Fruit fly (Drosophila melanogaster) whole organism, wandering third instar larva: ENCODE results near the gene mei-P26.

ENCODE experiments used
- Abd-B ChIP-seq: fragments of >200 bp; optimal IDR thresholded peaks from 2 replicates; lab custom pipeline; 2017; ENCODE audit warnings: missing biosample characterization, missing genetic modification characterization
- CG32264 ChIP-seq: fragments of 200-800 bp; sonication (Bioruptor generic); optimal IDR thresholded peaks from 2 replicates; lab custom pipeline; 2016; ENCODE audit warnings: missing biosample characterization, missing genetic modification characterization
- CG9705 ChIP-seq: fragments of 200-800 bp; sonication (Bioruptor generic); optimal IDR thresholded peaks from 2 replicates; lab custom pipeline; 2018; ENCODE audit warnings: missing biosample characterization, mild to moderate bottlenecking, missing genetic modification characterization
- CrebA ChIP-seq: fragments of 200-800 bp; sonication (Bioruptor generic); optimal IDR thresholded peaks from 2 replicates; lab custom pipeline; 2016; ENCODE audit warnings: missing biosample characterization, mild to moderate bottlenecking, missing genetic modification characterization, borderline replicate concordance
- Dfd ChIP-seq: fragments of >200 bp; optimal IDR thresholded peaks from 2 replicates; lab custom pipeline; 2017; ENCODE audit warnings: missing biosample characterization, missing genetic modification characterization
- Dif ChIP-seq: fragments of 200-275, 200-300 bp; sonication (Bioruptor generic); optimal IDR thresholded peaks from 2 replicates; lab custom pipeline; 2018; ENCODE audit warnings: missing biosample characterization, missing genetic modification characterization; ENCODE audit not compliant: partially characterized antibody
- HLH106 ChIP-seq: fragments of 200-800 bp; optimal IDR thresholded peaks from 3 replicates; lab custom pipeline; 2019; ENCODE audit warnings: missing biosample characterization, mild to moderate bottlenecking, missing genetic modification characterization, moderate library complexity
- Hnf4 ChIP-seq: fragments of 200-800 bp; sonication (Bioruptor generic); optimal IDR thresholded peaks from 2 replicates; lab custom pipeline; 2016; ENCODE audit warnings: missing biosample characterization, mild to moderate bottlenecking, missing genetic modification characterization
- Hr78 ChIP-seq: fragments of >200 bp; optimal IDR thresholded peaks from 2 replicates; lab custom pipeline; 2017; ENCODE audit warnings: missing biosample characterization, missing genetic modification characterization
- Hr83 ChIP-seq: fragments of 200-300 bp; sonication (Bioruptor generic); optimal IDR thresholded peaks from 2 replicates; lab custom pipeline; 2016; ENCODE audit warnings: missing biosample characterization, mild to moderate bottlenecking, missing genetic modification characterization, moderate library complexity; ENCODE audit not compliant: poor library complexity, severe bottlenecking
- Mio ChIP-seq: sonication (Bioruptor generic); optimal IDR thresholded peaks from 2 replicates; lab custom pipeline; 2016; ENCODE audit warnings: missing biosample characterization, missing genetic modification characterization
- N ChIP-seq: fragments of >200 bp; optimal IDR thresholded peaks from 2 replicates; lab custom pipeline; 2018; ENCODE audit warnings: missing biosample characterization, missing external identifiers, missing genetic modification characterization
- OdsH ChIP-seq: fragments of 200-800 bp; sonication (Bioruptor generic); optimal IDR thresholded peaks from 2 replicates; lab custom pipeline; 2016; ENCODE audit warnings: missing biosample characterization, mild to moderate bottlenecking, missing genetic modification characterization
- Rel ChIP-seq, 2 experiments: fragments of 200-800 bp; sonication (Bioruptor generic) in 1 of 2; optimal IDR thresholded peaks; 2 replicates in 1 of 2; 3 replicates in 1 of 2; lab custom pipeline; 2016 to 2019; ENCODE audit warnings: mild to moderate bottlenecking in 2 of 2, missing biosample characterization in 2 of 2, missing genetic modification characterization in 2 of 2, moderate library complexity in 1 of 2
- Sp1 ChIP-seq: fragments of 200-800 bp; sonication (Bioruptor generic); optimal IDR thresholded peaks from 3 replicates; lab custom pipeline; 2019; ENCODE audit warnings: missing biosample characterization, mild to moderate bottlenecking, missing genetic modification characterization, moderate library complexity
- Vsx2 ChIP-seq: fragments of 200-300, 225-300 bp; sonication (Bioruptor generic); optimal IDR thresholded peaks from 2 replicates; lab custom pipeline; 2018; ENCODE audit warnings: missing biosample characterization, missing genetic modification characterization; ENCODE audit not compliant: partially characterized antibody
- br ChIP-seq: fragments of 200-800 bp; sonication (Bioruptor generic); optimal IDR thresholded peaks from 2 replicates; lab custom pipeline; 2016; ENCODE audit warnings: missing biosample characterization, missing genetic modification characterization
- brk ChIP-seq: fragments of 200-800 bp; sonication (Bioruptor generic); optimal IDR thresholded peaks from 2 replicates; lab custom pipeline; 2016; ENCODE audit warnings: missing biosample characterization, mild to moderate bottlenecking, missing genetic modification characterization
- dl ChIP-seq, 2 experiments: fragments of 175-275, 200-275 bp in 1 of 2; fragments of 200-275 bp in 1 of 2; sonication (Bioruptor generic); optimal IDR thresholded peaks; lab custom pipeline; 2018; ENCODE audit warnings: mild to moderate bottlenecking in 2 of 2, missing biosample characterization in 2 of 2, missing genetic modification characterization in 2 of 2, moderate library complexity in 2 of 2; ENCODE audit not compliant: partially characterized antibody in 2 of 2, insufficient read depth in 1 of 2
- dsf ChIP-seq: sonication (Bioruptor generic); optimal IDR thresholded peaks from 2 replicates; lab custom pipeline; 2016; ENCODE audit warnings: missing biosample characterization, missing genetic modification characterization, borderline replicate concordance
- ey ChIP-seq: fragments of 200-800 bp; sonication (Bioruptor generic); optimal IDR thresholded peaks from 2 replicates; lab custom pipeline; 2016; ENCODE audit warnings: missing biosample characterization, missing genetic modification characterization
- foxo ChIP-seq, 2 experiments: fragments of 200-800 bp; sonication (Bioruptor generic); optimal IDR thresholded peaks; 2 replicates in 1 of 2; 3 replicates in 1 of 2; lab custom pipeline; 2016 to 2017; ENCODE audit warnings: missing biosample characterization in 2 of 2, missing genetic modification characterization in 2 of 2
- h ChIP-seq: fragments of 200-800 bp; sonication (Bioruptor generic); optimal IDR thresholded peaks from 3 replicates; lab custom pipeline; 2016; ENCODE audit warnings: missing biosample characterization, mild to moderate bottlenecking, missing genetic modification characterization
- jim ChIP-seq: fragments of 175-275, 200-325 bp; sonication (Bioruptor generic); optimal IDR thresholded peaks from 2 replicates; lab custom pipeline; 2016; ENCODE audit warnings: missing biosample characterization, mild to moderate bottlenecking, missing genetic modification characterization
- lola ChIP-seq: fragments of >200 bp; optimal IDR thresholded peaks from 2 replicates; lab custom pipeline; 2017; ENCODE audit warnings: missing biosample characterization, missing genetic modification characterization
- psq ChIP-seq: fragments of 200-800 bp; sonication (Bioruptor generic); optimal IDR thresholded peaks from 3 replicates; lab custom pipeline; 2017; ENCODE audit warnings: missing biosample characterization, mild to moderate bottlenecking, missing genetic modification characterization, moderate library complexity
- rgr ChIP-seq: fragments of 200-800 bp; sonication (Bioruptor generic); optimal IDR thresholded peaks from 3 replicates; lab custom pipeline; 2016; ENCODE audit warnings: missing biosample characterization, mild to moderate bottlenecking, missing genetic modification characterization
- sage ChIP-seq: fragments of 200-800 bp; sonication (Bioruptor generic); optimal IDR thresholded peaks from 2 replicates; lab custom pipeline; 2016; ENCODE audit warnings: missing biosample characterization, mild to moderate bottlenecking, missing genetic modification characterization
- tai ChIP-seq: sonication (Bioruptor generic); optimal IDR thresholded peaks from 2 replicates; lab custom pipeline; 2016; ENCODE audit warnings: missing biosample characterization, missing genetic modification characterization
- woc ChIP-seq: sonication (Bioruptor generic); optimal IDR thresholded peaks from 2 replicates; lab custom pipeline; 2016; ENCODE audit warnings: missing biosample characterization, mild to moderate bottlenecking, missing genetic modification characterization

The mei-P26 gene

DNA sequence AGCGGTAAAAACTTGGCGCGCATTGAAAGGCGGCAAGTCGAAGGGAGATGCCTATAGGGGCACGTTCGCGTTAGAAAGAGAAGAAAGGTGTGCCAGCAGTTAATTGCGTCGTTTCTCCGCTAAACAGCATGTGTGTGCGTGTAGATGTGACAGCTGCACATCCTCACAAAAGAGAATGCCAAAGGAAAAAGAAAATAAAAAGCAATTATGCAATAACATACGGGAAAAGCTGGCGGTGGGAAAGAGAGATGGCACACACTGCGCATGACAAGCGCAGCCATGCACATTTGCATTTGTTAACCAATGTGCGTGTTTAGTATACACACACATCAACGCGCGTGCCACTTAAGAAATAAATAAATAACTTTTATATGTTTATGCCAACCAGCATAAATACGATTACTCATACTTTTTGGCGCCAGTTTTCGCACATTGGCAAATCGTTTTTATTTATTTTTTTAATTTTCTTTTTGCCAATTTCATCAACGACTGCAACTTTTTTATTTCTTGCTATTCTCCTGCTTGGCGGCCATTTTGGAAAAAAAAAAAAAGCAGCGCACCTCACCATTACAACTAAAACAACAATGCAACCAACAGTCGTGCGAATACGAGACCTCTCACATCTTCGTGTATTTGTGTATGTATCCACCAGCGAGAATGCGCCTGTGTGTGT lies 7.2 kb upstream of the mei-P26 start:
- TF ChIP-seq Dif (GFP tag; lab: Kevin White, UChicago): no peak
- no peak for TF ChIP-seq Abd-B
- TF ChIP-seq Hr83 (GFP tag; lab: Kevin White, UChicago): peak; percentile 3
- TF ChIP-seq Hnf4 (GFP tag; lab: Kevin White, UChicago): no peak
- TF ChIP-seq Rel (GFP tag; optimal IDR thresholded peaks at IDR 0.05; lab: Kevin White, UChicago): peak; percentile 34
- peak; percentile 32 for TF ChIP-seq Rel (tag; optimal IDR thresholded peaks at IDR 0.05; lab: Kevin White, UChicago)
- TF ChIP-seq CrebA: no peak
- no peak for TF ChIP-seq rgr
- TF ChIP-seq jim (GFP tag; lab: Kevin White, UChicago): no peak
- no peak for TF ChIP-seq N (GFP tag; lab: Kevin White, UChicago)
- TF ChIP-seq psq (GFP tag; lab: Kevin White, UChicago): peak; percentile 67
- no peak for TF ChIP-seq OdsH (GFP tag; lab: Kevin White, UChicago)
- no peak for TF ChIP-seq ey
- peak; percentile 18 for TF ChIP-seq HLH106 (tag; lab: Kevin White, UChicago)
- peak; percentile 8 for TF ChIP-seq brk
- TF ChIP-seq tai (GFP tag; lab: Kevin White, UChicago): no peak
- no peak for TF ChIP-seq Vsx2 (GFP tag; lab: Kevin White, UChicago)
- peak; percentile 17 for TF ChIP-seq br
- TF ChIP-seq Sp1 (GFP tag; lab: Kevin White, UChicago): peak; percentile 32
- no peak for TF ChIP-seq lola (GFP tag; lab: Kevin White, UChicago)
- no peak for TF ChIP-seq dl (GFP tag; optimal IDR thresholded peaks at IDR 0.05; lab: Kevin White, UChicago; ENCODE audit: insufficient read depth in 1 of 2, partially characterized antibody in 2 of 2)
- peak; percentile 23 for TF ChIP-seq h
- TF ChIP-seq Dfd (GFP tag; lab: Kevin White, UChicago): no peak
- TF ChIP-seq CG9705 (GFP tag; lab: Kevin White, UChicago): no peak
- TF ChIP-seq sage (GFP tag; lab: Kevin White, UChicago): peak; percentile 8
- no peak for TF ChIP-seq woc (GFP tag; lab: Kevin White, UChicago)

DNA sequence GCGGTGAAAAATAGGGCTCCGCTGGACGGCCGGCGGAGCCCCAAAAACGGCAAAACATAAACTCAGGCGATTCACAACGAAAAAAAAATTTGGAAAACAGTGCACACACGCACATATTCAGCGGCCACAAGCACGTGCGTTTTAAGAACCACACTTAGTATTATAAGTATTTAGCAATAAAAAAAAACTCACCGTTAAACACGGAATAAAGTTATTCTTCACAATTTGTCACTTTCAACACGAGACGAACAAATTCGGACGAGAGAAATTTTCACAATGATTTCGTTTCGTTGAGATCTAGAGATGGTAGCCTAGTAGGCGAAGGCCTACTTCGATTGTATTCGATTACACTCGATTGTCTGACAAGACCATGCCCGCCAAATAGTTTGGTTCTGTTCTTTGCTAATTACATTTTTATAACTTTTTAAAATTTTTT lies 6.6 kb upstream of the mei-P26 start, which contains the start of gene His3.3B:
His3.3B (minus strand) TSS at position 282 of the 436 bp plus-strand sequence.
- TF ChIP-seq Sp1 (GFP tag; lab: Kevin White, UChicago) (peak; percentile 14), Mio (GFP tag; lab: Kevin White, UChicago) (no peak), brk (peak; percentile 17), rgr (peak; percentile 6), foxo (GFP tag; optimal IDR thresholded peaks at IDR 0.05; lab: Kevin White, UChicago) (no peak), h (peak; percentile 24), Dif (GFP tag; lab: Kevin White, UChicago) (peak; percentile 33), Hr78 (GFP tag; lab: Kevin White, UChicago) (no peak), Vsx2 (GFP tag; lab: Kevin White, UChicago) (no peak), CG32264 (GFP tag; lab: Kevin White, UChicago) (no peak), br (peak; percentile 12), Hnf4 (GFP tag; lab: Kevin White, UChicago) (no peak), Abd-B (no peak)

dm6 chrX:9158366-9158765 lies 4.7 kb upstream of the mei-P26 start, which contains the start of the genes Ost48 and Dlip1:
Ost48 (minus strand) TSS chrX:9158515.
Dlip1 (plus strand) TSS chrX:9158622.
- TF ChIP-seq Rel (GFP tag; optimal IDR thresholded peaks at IDR 0.05; lab: Kevin White, UChicago) (no peak), Rel (tag; optimal IDR thresholded peaks at IDR 0.05; lab: Kevin White, UChicago) (peak; percentile 3), foxo (GFP tag; optimal IDR thresholded peaks at IDR 0.05; lab: Kevin White, UChicago) (no peak)
- TF ChIP-seq, all 38 proteins: peak for 1

- no peak for TF ChIP-seq Rel (GFP tag; optimal IDR thresholded peaks at IDR 0.05; lab: Kevin White, UChicago)
- TF ChIP-seq Rel (tag; optimal IDR thresholded peaks at IDR 0.05; lab: Kevin White, UChicago): peak; percentile 11
- TF ChIP-seq Dif (GFP tag; lab: Kevin White, UChicago): no peak
- TF ChIP-seq Hr83 (GFP tag; lab: Kevin White, UChicago): peak; percentile 36
- TF ChIP-seq Vsx2 (GFP tag; lab: Kevin White, UChicago): no peak
- TF ChIP-seq h: no peak
- no peak for TF ChIP-seq Mio (GFP tag; lab: Kevin White, UChicago)
- no peak for TF ChIP-seq sage (GFP tag; lab: Kevin White, UChicago)
- TF ChIP-seq dsf (GFP tag; lab: Kevin White, UChicago): no peak
- no peak for TF ChIP-seq dl (GFP tag; optimal IDR thresholded peaks at IDR 0.05; lab: Kevin White, UChicago; ENCODE audit: insufficient read depth in 1 of 2, partially characterized antibody in 2 of 2)
- TF ChIP-seq HLH106 (tag; lab: Kevin White, UChicago): no peak
Observed at dm6 chrX:9159736-9160135, 3.3 kb upstream of the mei-P26 start, which contains the start of gene NdufA3. NdufA3 (minus strand) TSS chrX:9160052.
